Fruit fly (Drosophila melanogaster) Kc167 (cell line): Measurements from ENCODE around the gene Gr85a.

ENCODE experiments used
- Myc ChIP-seq: fragments of >200 bp; optimal IDR thresholded peaks from 2 replicates; lab custom pipeline; 2017; ENCODE audit warnings: missing external identifiers
- Sin3A ChIP-seq: fragments of >200 bp; optimal IDR thresholded peaks from 2 replicates; lab custom pipeline; 2018; ENCODE audit warnings: missing external identifiers
- h ChIP-seq: fragments of >200 bp; optimal IDR thresholded peaks from 3 replicates; lab custom pipeline; 2018; ENCODE audit warnings: missing external identifiers
- insv ChIP-seq: fragments of >200 bp; optimal IDR thresholded peaks from 3 replicates; lab custom pipeline; 2018; ENCODE audit warnings: missing external identifiers
- psq ChIP-seq: fragments of >200 bp; optimal IDR thresholded peaks from 2 replicates; lab custom pipeline; 2017; ENCODE audit warnings: missing external identifiers
- ttk ChIP-seq: sonication (Bioruptor generic); optimal IDR thresholded peaks from 2 replicates; lab custom pipeline; 2017; ENCODE audit warnings: missing external identifiers

DNA sequence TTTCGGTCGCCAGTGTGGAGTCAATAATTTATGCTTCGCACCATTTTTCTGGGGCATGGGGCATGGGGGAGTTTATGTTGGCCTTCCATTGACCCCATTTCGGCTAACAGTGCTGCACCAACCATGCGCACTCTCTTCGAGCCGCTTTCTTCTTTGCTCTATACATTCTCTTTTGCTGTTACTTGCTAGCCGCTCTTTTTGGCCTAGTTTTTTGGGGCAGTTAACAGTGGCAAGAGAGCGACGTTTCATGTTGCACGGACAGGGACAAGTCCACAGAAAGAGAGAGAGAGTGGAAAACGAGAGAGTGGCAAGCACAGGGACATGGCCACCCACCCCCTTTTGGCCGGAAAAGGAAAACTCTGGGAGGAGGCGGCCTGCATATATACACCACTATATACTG, 17.6 kb downstream of the Gr85a start:
- TF ChIP-seq psq (no peak), Myc (no peak), h (lab: Kevin White, UChicago) (no peak), insv (lab: Kevin White, UChicago) (no peak), Sin3A (no peak), ttk (no peak)
